Worm (Caenorhabditis elegans): ENCODE data around the gene nspb-8.

Gene nspb-8

ce11 chrII:14582206-14582605, 1.8 kb upstream of the nspb-8 start, which contains the start of gene C01G12.3:
C01G12.3 (minus strand) TSS chrII:14582306.
- TF ChIP-seq php-3 (GFP tag; IDR thresholded peaks at IDR 0.05) (no peak), lir-3 (tag; optimal IDR thresholded peaks at IDR 0.05) (no peak), unc-62 (GFP tag; optimal IDR thresholded peaks at IDR 0.05 in 1 of 2) (peak in 1 of 2 experiments; percentile 11), unc-62 (tag; optimal IDR thresholded peaks at IDR 0.05) (no peak), daf-12 (tag; optimal IDR thresholded peaks at IDR 0.05) (no peak)

- TF ChIP-seq cey-2 (tag; optimal IDR thresholded peaks at IDR 0.05; ENCODE audit: borderline replicate concordance, insufficient read depth), result no peak
- TF ChIP-seq ceh-28 (tag; optimal IDR thresholded peaks at IDR 0.05), result peak; percentile 70
Observed at ce11 chrII:14578716-14579115, 1.7 kb downstream of the nspb-8 start, which contains the start of gene C01G12.9. C01G12.9 (plus strand) TSS chrII:14579016.

- TF ChIP-seq aha-1 (tag) (peak; percentile 24), egl-27 (tag; optimal IDR thresholded peaks at IDR 0.05) (no peak)
Observed at ce11 chrII:14578013-14578412, 2.4 kb downstream of the nspb-8 start, which contains the start of gene nspb-7. nspb-7 (plus strand) TSS chrII:14578313.

ce11 chrII:14576429-14576828, 4.0 kb downstream of the nspb-8 start, which contains the start of gene C01G12.13:
C01G12.13 (plus strand) TSS chrII:14576729.
- TF ChIP-seq zfp-3 (GFP tag; conservative IDR thresholded peaks at IDR 0.05) (no peak), jun-1 (tag; optimal IDR thresholded peaks at IDR 0.05) (no peak), set-16 (GFP tag; IDR thresholded peaks at IDR 0.05) (no peak), unc-39 (tag; optimal IDR thresholded peaks at IDR 0.05) (no peak), ctbp-1 (GFP tag; IDR thresholded peaks at IDR 0.05) (no peak), mes-2 (tag; optimal IDR thresholded peaks at IDR 0.05; ENCODE audit: poor library complexity, severe bottlenecking) (no peak), nhr-77 (tag; optimal IDR thresholded peaks at IDR 0.05) (no peak), mdt-29 (GFP tag; IDR thresholded peaks at IDR 0.05) (no peak), D1046.2 (GFP tag; IDR thresholded peaks at IDR 0.05) (no peak), spr-1 (tag; optimal IDR thresholded peaks at IDR 0.05) (no peak), madf-9 (GFP tag; conservative IDR thresholded peaks at IDR 0.05) (no peak), F37D6.2 (tag; optimal IDR thresholded peaks at IDR 0.05) (no peak)

ce11 chrII:14574790-14575189, 5.7 kb downstream of the nspb-8 start:
- TF ChIP-seq T26A8.4 (GFP tag; IDR thresholded peaks at IDR 0.05) (0 out of 2 replicates have a peak, but pooled peaks have one; percentile 16), dmd-8 (GFP tag; IDR thresholded peaks at IDR 0.05) (0 out of 2 replicates have a peak, but pooled peaks have one; percentile 6), egl-43 (GFP tag; IDR thresholded peaks at IDR 0.05) (0 out of 2 replicates have a peak, but pooled peaks have one; percentile 63), R02D3.7 (tag; optimal IDR thresholded peaks at IDR 0.05) (no peak), set-16 (GFP tag; IDR thresholded peaks at IDR 0.05) (peak; percentile 73), daf-19 (GFP tag; conservative IDR thresholded peaks at IDR 0.05) (no peak), madf-5 (GFP tag; IDR thresholded peaks at IDR 0.05) (0 out of 4 replicates have a peak, but pooled peaks of 1 of the 2 experiments have one; percentile 64)

ce11 chrII:14573315-14573714, 7.1 kb downstream of the nspb-8 start, which contains the start of gene madf-5:
madf-5 (plus strand) TSS chrII:14573615.
- TF ChIP-seq ceh-82 (tag; optimal IDR thresholded peaks at IDR 0.05), result no peak
- TF ChIP-seq madf-9 (GFP tag; conservative IDR thresholded peaks at IDR 0.05), result no peak
- no peak for TF ChIP-seq ctbp-1 (GFP tag; IDR thresholded peaks at IDR 0.05)
- no peak for TF ChIP-seq Y48G9A.11 (GFP tag; IDR thresholded peaks at IDR 0.05)
- no peak for TF ChIP-seq snpc-1.2 (GFP tag; IDR thresholded peaks at IDR 0.05)
- no peak for TF ChIP-seq aha-1 (tag)
- TF ChIP-seq fkh-10 (GFP tag; optimal IDR thresholded peaks at IDR 0.05), result no peak
- TF ChIP-seq arid-1 (GFP tag; conservative IDR thresholded peaks at IDR 0.05), result no peak
- no peak for TF ChIP-seq vab-7 (GFP tag; IDR thresholded peaks at IDR 0.05)

All from whole organism, L4 larva.